Fruit fly (Drosophila melanogaster): ENCODE measurements around the gene CG12104.
A peak's percentile ranks its signal among the peaks of the same experiment; 100 is the strongest.

Gene CG12104

DNA sequence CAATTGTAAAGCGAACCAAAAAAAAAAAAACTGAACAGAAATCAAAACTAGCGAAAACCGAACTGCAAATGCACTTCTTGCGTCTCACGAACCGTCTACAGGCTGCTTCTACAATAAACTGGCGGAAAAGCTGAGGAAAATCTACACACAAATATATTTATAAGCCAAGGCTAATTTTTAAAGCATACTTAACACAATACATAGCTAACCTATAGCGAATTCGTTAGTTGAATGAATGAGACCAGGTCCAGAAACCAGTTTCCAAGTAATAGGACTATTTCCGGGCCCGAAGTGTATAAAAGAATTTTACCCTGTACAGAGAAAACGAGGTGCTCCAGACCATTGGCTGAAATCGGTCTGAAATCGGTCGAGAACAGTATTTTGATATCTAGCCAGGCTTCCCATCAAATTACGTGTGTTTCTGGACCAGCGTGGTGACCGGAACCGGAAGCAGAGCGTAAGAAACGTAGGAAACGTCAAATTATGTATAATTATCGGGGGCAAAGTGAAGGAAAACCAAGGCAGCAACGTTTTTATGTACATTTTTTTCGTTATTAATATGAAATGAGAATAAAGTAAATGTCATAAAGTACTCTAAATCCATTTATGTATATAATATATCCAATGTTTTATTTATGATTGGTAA, 26.6 kb downstream of the CG12104 start (continued):
- TF ChIP-seq CG6854 (GFP tag; optimal IDR thresholded peaks at IDR 0.05): peak; percentile 15
- TF ChIP-seq CG11093 (GFP tag; IDR thresholded peaks at IDR 0.05): no peak
- TF ChIP-seq MESR4 (GFP tag; optimal IDR thresholded peaks at IDR 0.05): no peak
- TF ChIP-seq ara (GFP tag; IDR thresholded peaks at IDR 0.05): no peak
- no peak for TF ChIP-seq ATbp (GFP tag; optimal IDR thresholded peaks at IDR 0.05)
- TF ChIP-seq sens-2 (GFP tag; IDR thresholded peaks at IDR 0.05): no peak
- TF ChIP-seq CG11723 (GFP tag; optimal IDR thresholded peaks at IDR 0.05): no peak
- TF ChIP-seq CG12104 (GFP tag; optimal IDR thresholded peaks at IDR 0.05): no peak
- no peak for TF ChIP-seq CG9609 (GFP tag; optimal IDR thresholded peaks at IDR 0.05)
- no peak for TF ChIP-seq Ssrp (tag; optimal IDR thresholded peaks at IDR 0.05)
- TF ChIP-seq CG16815 (GFP tag; optimal IDR thresholded peaks at IDR 0.05): no peak
- no peak for TF ChIP-seq dpn (GFP tag; optimal IDR thresholded peaks at IDR 0.05)
- no peak for TF ChIP-seq Dfd (GFP tag; optimal IDR thresholded peaks at IDR 0.05)
- TF ChIP-seq Doc2 (GFP tag; IDR thresholded peaks at IDR 0.05): no peak
- no peak for TF ChIP-seq fru (optimal IDR thresholded peaks at IDR 0.05)
- TF ChIP-seq Lim3 (GFP tag; IDR thresholded peaks at IDR 0.05): no peak
- TF ChIP-seq Dip3 (GFP tag; optimal IDR thresholded peaks at IDR 0.05): no peak
- peak; percentile 0 for TF ChIP-seq Ets97D (GFP tag; optimal IDR thresholded peaks at IDR 0.05)
- TF ChIP-seq D19A (tag; optimal IDR thresholded peaks at IDR 0.05): peak; percentile 61
- TF ChIP-seq p53 (GFP tag; optimal IDR thresholded peaks at IDR 0.05): no peak
- TF ChIP-seq so (GFP tag; IDR thresholded peaks at IDR 0.05): peak; percentile 47; the same call in 1 of the 3 replicates
- TF ChIP-seq Hr3 (GFP tag; optimal IDR thresholded peaks at IDR 0.05): no peak
- no peak for TF ChIP-seq bcd (GFP tag; optimal IDR thresholded peaks at IDR 0.05)
- no peak for TF ChIP-seq Scr (GFP tag; IDR thresholded peaks at IDR 0.05; ENCODE audit: partially characterized antibody)
- no peak for TF ChIP-seq Abd-B (GFP tag; optimal IDR thresholded peaks at IDR 0.05)
- TF ChIP-seq CG13296 (GFP tag; optimal IDR thresholded peaks at IDR 0.05): peak; percentile 15
- TF ChIP-seq Myb (GFP tag; optimal IDR thresholded peaks at IDR 0.05): no peak
- no peak for TF ChIP-seq ind (GFP tag; optimal IDR thresholded peaks at IDR 0.05)
- no peak for TF ChIP-seq CG3838 (GFP tag; optimal IDR thresholded peaks at IDR 0.05)
- TF ChIP-seq Ada2b (GFP tag; IDR thresholded peaks at IDR 0.05): no peak
- TF ChIP-seq trh (GFP tag; optimal IDR thresholded peaks at IDR 0.05): no peak
- TF ChIP-seq CG8478 (optimal IDR thresholded peaks at IDR 0.05): no peak
- peak; percentile 15 for TF ChIP-seq Sox100B (GFP tag; optimal IDR thresholded peaks at IDR 0.05)
- TF ChIP-seq caup (GFP tag; optimal IDR thresholded peaks at IDR 0.05; ENCODE audit: severe bottlenecking): no peak
- TF ChIP-seq H15 (GFP tag; IDR thresholded peaks at IDR 0.05): no peak
- TF ChIP-seq yki (optimal IDR thresholded peaks at IDR 0.05): no peak
- TF ChIP-seq Nf-YA (GFP tag; IDR thresholded peaks at IDR 0.05): no peak
- 0 out of 3 replicates have a peak, but pooled peaks have one; percentile 12 for TF ChIP-seq z (GFP tag; IDR thresholded peaks at IDR 0.05)
- no peak for TF ChIP-seq Kr (GFP tag; optimal IDR thresholded peaks at IDR 0.05)
- no peak for TF ChIP-seq CG34376 (GFP tag; optimal IDR thresholded peaks at IDR 0.05)
- peak; percentile 58; the same call in 1 of the 3 replicates for TF ChIP-seq ci (GFP tag; IDR thresholded peaks at IDR 0.05)
- TF ChIP-seq row (GFP tag; IDR thresholded peaks at IDR 0.05): 0 out of 3 replicates have a peak, but pooled peaks have one; percentile 25
- no peak for TF ChIP-seq pzg (GFP tag; optimal IDR thresholded peaks at IDR 0.05)
- no peak for TF ChIP-seq mam (GFP tag; optimal IDR thresholded peaks at IDR 0.05)
- TF ChIP-seq Lhr (GFP tag; optimal IDR thresholded peaks at IDR 0.05): no peak
- TF ChIP-seq zen (tag; optimal IDR thresholded peaks at IDR 0.05): no peak
- no peak for TF ChIP-seq pfk (GFP tag; optimal IDR thresholded peaks at IDR 0.05)
- no peak for TF ChIP-seq CG7987 (GFP tag; optimal IDR thresholded peaks at IDR 0.05)
- TF ChIP-seq bowl (GFP tag; IDR thresholded peaks at IDR 0.05): no peak
- TF ChIP-seq NfI (GFP tag; optimal IDR thresholded peaks at IDR 0.05): no peak
- TF ChIP-seq CG18262 (tag; optimal IDR thresholded peaks at IDR 0.05): no peak
- TF ChIP-seq jigr1 (GFP tag; IDR thresholded peaks at IDR 0.05): no peak
